Worm (Caenorhabditis elegans) whole organism, L4/young adult: Measurements from ENCODE around the gene wbp-2.

Experiments
- W03F9.2 ChIP-seq: fragments of 150-350 bp; optimal IDR thresholded peaks from 2 replicates; lab custom pipeline; 2014; ENCODE audit warnings: missing biosample characterization, missing genetic modification characterization
- him-1 ChIP-seq: sonication (generic microtip); optimal IDR thresholded peaks from 2 replicates; lab custom pipeline; 2016; ENCODE audit warnings: missing genotype, missing genetic modification reagents, missing genetic modification characterization, missing compliant biosample characterization

DNA sequence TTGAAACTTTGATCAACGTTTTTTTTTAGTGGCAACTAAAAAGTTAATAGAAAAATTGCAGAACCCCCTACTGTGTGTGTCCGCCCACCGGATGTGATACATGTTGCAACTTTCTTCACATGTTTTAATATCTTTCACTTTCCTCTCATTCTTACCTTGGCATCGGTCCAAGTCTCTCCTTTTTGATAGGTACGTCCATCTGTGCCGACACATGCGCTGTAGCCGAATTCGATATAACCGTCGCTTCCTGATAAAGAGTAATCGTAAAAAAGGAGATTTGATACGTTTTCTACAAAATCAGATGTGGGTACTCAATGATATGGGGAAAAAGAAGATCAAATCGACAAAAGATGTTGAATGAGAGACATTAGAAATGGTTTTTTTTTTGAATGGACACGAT, 15.5 kb downstream of the wbp-2 start:
- TF ChIP-seq him-1 (tag; lab: Kevin White, UChicago) = no peak
- no peak for TF ChIP-seq W03F9.2 (tag; lab: Kevin White, UChicago)
